Fruit fly (Drosophila melanogaster): Measurements from ENCODE around the gene Tudor-SN.

- no peak for TF ChIP-seq Hr83 (GFP tag; optimal IDR thresholded peaks at IDR 0.05; ENCODE audit: poor library complexity, severe bottlenecking)
- no peak for TF ChIP-seq pan (optimal IDR thresholded peaks at IDR 0.05)
- no peak for TF ChIP-seq foxo (GFP tag; optimal IDR thresholded peaks at IDR 0.05)
- TF ChIP-seq psq (GFP tag; optimal IDR thresholded peaks at IDR 0.05), result no peak
- no peak for TF ChIP-seq usp (GFP tag; optimal IDR thresholded peaks at IDR 0.05)
- TF ChIP-seq dl (GFP tag; optimal IDR thresholded peaks at IDR 0.05; ENCODE audit: insufficient read depth in 1 of 2, partially characterized antibody in 2 of 2), result no peak
Observed at dm6 chr3L:298459-298858, 34.3 kb upstream of the Tudor-SN start.
